Fruit fly (Drosophila melanogaster): ENCODE measurements around the gene CG15027.

DNA sequence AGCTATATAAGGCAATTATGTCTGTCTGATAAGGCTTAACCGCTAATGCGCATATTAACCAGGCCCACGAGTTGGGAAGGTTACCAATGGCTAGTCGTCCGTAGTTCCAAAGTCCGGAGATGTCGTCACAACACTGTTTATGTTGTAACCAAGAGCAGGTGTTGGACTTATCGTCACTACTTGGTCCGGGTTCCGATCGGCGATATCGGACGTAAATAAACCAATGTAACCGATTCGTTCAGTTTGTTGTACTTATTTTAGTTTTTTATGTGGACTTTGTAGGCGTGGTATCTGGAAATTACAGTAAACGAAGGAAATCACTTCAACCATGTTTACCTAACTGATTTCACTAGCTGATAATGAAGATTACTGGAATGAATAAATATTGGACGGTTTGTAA is 7.2 kb downstream of the CG15027 start:
- TF ChIP-seq CG10348 (GFP tag; IDR thresholded peaks at IDR 0.05) (no peak), rn (GFP tag; IDR thresholded peaks at IDR 0.05) (no peak), CG13204 (GFP tag; optimal IDR thresholded peaks at IDR 0.05) (no peak)
